Worm (Caenorhabditis elegans) whole organism, L3 larva: ENCODE results near the gene Y46H3C.5.

Source experiments
- R02D3.7 ChIP-seq: fragments of 150-350 bp; optimal IDR thresholded peaks from 2 replicates; lab custom pipeline; 2014; ENCODE audit warnings: missing biosample characterization, missing genetic modification characterization
- ZK546.5 ChIP-seq: sonication (generic microtip); optimal IDR thresholded peaks from 2 replicates; lab custom pipeline; 2017; ENCODE audit warnings: missing biosample characterization, missing genetic modification characterization
- ama-1 ChIP-seq: fragments of 150-350 bp; optimal IDR thresholded peaks from 2 replicates; lab custom pipeline; 2018
- ceh-28 ChIP-seq: fragments of 150-350 bp; optimal IDR thresholded peaks from 2 replicates; lab custom pipeline; 2014; ENCODE audit warnings: missing biosample characterization, missing genetic modification reagents, missing genetic modification characterization
- ceh-82 ChIP-seq: fragments of 150-350 bp; optimal IDR thresholded peaks from 2 replicates; lab custom pipeline; 2014; ENCODE audit warnings: missing biosample characterization, missing genetic modification characterization
- ceh-9 ChIP-seq: sonication (generic microtip); optimal IDR thresholded peaks from 2 replicates; lab custom pipeline; 2018; ENCODE audit warnings: missing biosample characterization, missing genetic modification characterization
- egl-27 ChIP-seq: sonication (generic microtip); optimal IDR thresholded peaks from 4 replicates; lab custom pipeline; 2017; ENCODE audit warnings: missing biosample characterization, missing genetic modification reagents, missing genetic modification characterization
- elt-2 ChIP-seq: sonication (generic microtip); optimal IDR thresholded peaks from 2 replicates; lab custom pipeline; 2016; ENCODE audit warnings: missing genetic modification reagents, mild to moderate bottlenecking, missing genetic modification characterization, missing compliant biosample characterization
- elt-3 ChIP-seq, 3 experiments: fragments of 150-350 bp in 1 of 3; sonication (generic microtip) in 2 of 3; optimal IDR thresholded peaks; 2 replicates in 2 of 3; 4 replicates in 1 of 3; lab custom pipeline; 2014 to 2017; ENCODE audit warnings: missing biosample characterization in 3 of 3, missing genetic modification characterization in 3 of 3
- eor-1 ChIP-seq, 2 experiments: fragments of 150-350 bp; optimal IDR thresholded peaks; 2 replicates each; lab custom pipeline; 2014 to 2018; ENCODE audit warnings: missing biosample characterization in 2 of 2, missing genetic modification characterization in 2 of 2
- fkh-2 ChIP-seq: fragments of 150-350 bp; optimal IDR thresholded peaks from 2 replicates; lab custom pipeline; 2014; ENCODE audit warnings: missing biosample characterization, missing genetic modification reagents, missing genetic modification characterization
- jun-1 ChIP-seq: fragments of 150-350 bp; optimal IDR thresholded peaks from 2 replicates; lab custom pipeline; 2014; ENCODE audit warnings: missing biosample characterization, missing genetic modification reagents, missing genetic modification characterization
- lin-39 ChIP-seq: fragments of 150-350 bp; optimal IDR thresholded peaks from 2 replicates; lab custom pipeline; 2018; ENCODE audit warnings: missing biosample characterization, missing genetic modification reagents, missing genetic modification characterization
- mdl-1 ChIP-seq: fragments of 150-350 bp; optimal IDR thresholded peaks from 2 replicates; lab custom pipeline; 2014; ENCODE audit warnings: missing biosample characterization, missing genetic modification characterization
- mml-1 ChIP-seq: fragments of 150-350 bp; sonication (generic microtip); optimal IDR thresholded peaks from 3 replicates; lab custom pipeline; 2014; ENCODE audit warnings: missing biosample characterization, missing genetic modification characterization
- nhr-11 ChIP-seq: fragments of 150-350 bp; optimal IDR thresholded peaks from 2 replicates; lab custom pipeline; 2014; ENCODE audit warnings: missing biosample characterization, missing genetic modification characterization
- nhr-23 ChIP-seq: fragments of 150-350 bp; optimal IDR thresholded peaks from 2 replicates; lab custom pipeline; 2014; ENCODE audit warnings: missing biosample characterization, missing genetic modification reagents, missing genetic modification characterization
- nhr-28 ChIP-seq: fragments of 150-350 bp; optimal IDR thresholded peaks from 2 replicates; lab custom pipeline; 2014; ENCODE audit warnings: missing biosample characterization, missing genetic modification characterization
- nhr-43 ChIP-seq: sonication (generic microtip); optimal IDR thresholded peaks from 2 replicates; lab custom pipeline; 2016; ENCODE audit warnings: mild to moderate bottlenecking, missing genetic modification characterization, missing compliant biosample characterization; ENCODE audit not compliant: poor library complexity, severe bottlenecking
- nhr-67 ChIP-seq: fragments of 150-350 bp; optimal IDR thresholded peaks from 2 replicates; lab custom pipeline; 2014; ENCODE audit warnings: missing biosample characterization, missing genetic modification characterization
- nhr-77 ChIP-seq: fragments of 150-350 bp; optimal IDR thresholded peaks from 2 replicates; lab custom pipeline; 2014; ENCODE audit warnings: missing biosample characterization, missing genetic modification characterization
- pha-4 ChIP-seq: fragments of 150-350 bp; optimal IDR thresholded peaks from 2 replicates; lab custom pipeline; 2014; ENCODE audit warnings: missing biosample characterization, missing genetic modification reagents, missing genetic modification characterization
- pqm-1 ChIP-seq: fragments of 150-350 bp; optimal IDR thresholded peaks from 2 replicates; lab custom pipeline; 2017; ENCODE audit warnings: missing biosample characterization, missing genetic modification characterization, inconsistent platforms
- sea-2 ChIP-seq: fragments of 150-350 bp; sonication (generic microtip); optimal IDR thresholded peaks from 4 replicates; lab custom pipeline; 2014; ENCODE audit warnings: missing biosample characterization, missing genetic modification reagents, missing genetic modification characterization
- skn-1 ChIP-seq: fragments of 150-350 bp; optimal IDR thresholded peaks from 2 replicates; lab custom pipeline; 2014; ENCODE audit warnings: missing biosample characterization, missing genetic modification characterization
- tbx-2 ChIP-seq: sonication (generic microtip); optimal IDR thresholded peaks from 2 replicates; lab custom pipeline; 2016; ENCODE audit warnings: mild to moderate bottlenecking, missing genetic modification characterization, missing compliant biosample characterization
- unc-39 ChIP-seq: sonication (generic microtip); optimal IDR thresholded peaks from 4 replicates; lab custom pipeline; 2017; ENCODE audit warnings: missing biosample characterization, missing genetic modification characterization
- zag-1 ChIP-seq: fragments of 150-350 bp; optimal IDR thresholded peaks from 2 replicates; lab custom pipeline; 2014; ENCODE audit warnings: missing biosample characterization, missing genetic modification characterization
- ztf-11 ChIP-seq: fragments of 150-350 bp; optimal IDR thresholded peaks from 2 replicates; lab custom pipeline; 2014; ENCODE audit warnings: missing biosample characterization, missing genetic modification characterization
- ztf-4 ChIP-seq: fragments of 150-350 bp; optimal IDR thresholded peaks from 2 replicates; lab custom pipeline; 2014; ENCODE audit warnings: missing biosample characterization, missing genetic modification characterization

The Y46H3C.5 gene

ce11 chrV:1680770-1681169 is 11.5 kb downstream of the Y46H3C.5 start, which contains the start of gene srw-91:
Gene srw-91 (minus strand): TSS chrV:1680870.
- no peak for TF ChIP-seq eor-1 (tag; optimal IDR thresholded peaks at IDR 0.05; lab: Kevin White, UChicago)
- TF ChIP-seq R02D3.7: no peak
- TF ChIP-seq nhr-28: no peak
- TF ChIP-seq zag-1: no peak
- TF ChIP-seq ceh-28 (tag; lab: Kevin White, UChicago): no peak
- no peak for TF ChIP-seq nhr-23 (tag; lab: Kevin White, UChicago)
- no peak for TF ChIP-seq ZK546.5 (tag; lab: Kevin White, UChicago)
- no peak for TF ChIP-seq nhr-67 (tag; lab: Kevin White, UChicago)
- TF ChIP-seq nhr-43 (tag; lab: Kevin White, UChicago): no peak
- TF ChIP-seq fkh-2 (tag; lab: Kevin White, UChicago): no peak
- TF ChIP-seq ztf-4 (tag; lab: Kevin White, UChicago): no peak
- no peak for TF ChIP-seq skn-1 (tag; lab: Kevin White, UChicago)
- TF ChIP-seq elt-2: no peak
- TF ChIP-seq nhr-77 (tag; lab: Kevin White, UChicago): no peak
- TF ChIP-seq pha-4 (tag; lab: Kevin White, UChicago): no peak
- no peak for TF ChIP-seq pqm-1
- TF ChIP-seq lin-39 (tag; lab: Kevin White, UChicago): no peak
- TF ChIP-seq, all 47 proteins: peak for 0

DNA sequence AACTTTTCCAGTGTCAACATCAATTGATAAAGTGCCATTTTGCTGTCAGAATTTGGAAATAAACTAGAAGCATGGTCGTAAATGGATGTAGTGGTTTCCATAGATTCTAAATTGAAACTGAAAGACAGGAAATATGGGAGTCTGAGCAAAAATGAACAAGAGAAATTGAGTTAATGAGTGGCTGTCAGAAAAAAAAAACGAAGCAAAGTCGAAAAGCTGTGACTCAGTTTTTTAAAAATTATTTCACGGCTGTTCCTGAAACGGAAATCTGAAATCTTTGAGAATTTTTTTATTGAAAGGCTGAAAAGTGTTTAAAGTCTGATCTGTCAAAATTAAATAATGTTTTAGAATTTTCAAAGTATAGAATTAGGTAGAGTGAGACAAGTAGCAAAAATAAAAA is 14.1 kb downstream of the Y46H3C.5 start, which contains the start of gene srw-98:
TSS of gene srw-98 (minus strand) at position 101 of the 400 bp plus-strand sequence.
- no peak for TF ChIP-seq pqm-1
- no peak for TF ChIP-seq ZK546.5 (tag; lab: Kevin White, UChicago)
- TF ChIP-seq nhr-77 (tag; lab: Kevin White, UChicago): no peak
- TF ChIP-seq zag-1: no peak
- no peak for TF ChIP-seq elt-2
- no peak for TF ChIP-seq unc-39 (tag; lab: Kevin White, UChicago)
- TF ChIP-seq mdl-1 (tag; lab: Kevin White, UChicago): no peak
- TF ChIP-seq ztf-11: no peak
- no peak for TF ChIP-seq sea-2 (GFP tag; lab: Kevin White, UChicago)
- no peak for TF ChIP-seq ama-1 (lab: Kevin White, UChicago)

- no peak for TF ChIP-seq zag-1
- no peak for TF ChIP-seq skn-1 (tag; lab: Kevin White, UChicago)
- no peak for TF ChIP-seq sea-2 (GFP tag; lab: Kevin White, UChicago)
- TF ChIP-seq ceh-9 (tag; lab: Kevin White, UChicago): no peak
- TF ChIP-seq egl-27: no peak
- TF ChIP-seq ceh-82 (tag; lab: Kevin White, UChicago): no peak
- no peak for TF ChIP-seq mdl-1 (tag; lab: Kevin White, UChicago)
These were observed 24.1 kb downstream of the Y46H3C.5 start, which contains the start of gene irld-42 for ce11 chrV:1668216-1668615. Gene irld-42 (plus strand): TSS chrV:1668516.

DNA sequence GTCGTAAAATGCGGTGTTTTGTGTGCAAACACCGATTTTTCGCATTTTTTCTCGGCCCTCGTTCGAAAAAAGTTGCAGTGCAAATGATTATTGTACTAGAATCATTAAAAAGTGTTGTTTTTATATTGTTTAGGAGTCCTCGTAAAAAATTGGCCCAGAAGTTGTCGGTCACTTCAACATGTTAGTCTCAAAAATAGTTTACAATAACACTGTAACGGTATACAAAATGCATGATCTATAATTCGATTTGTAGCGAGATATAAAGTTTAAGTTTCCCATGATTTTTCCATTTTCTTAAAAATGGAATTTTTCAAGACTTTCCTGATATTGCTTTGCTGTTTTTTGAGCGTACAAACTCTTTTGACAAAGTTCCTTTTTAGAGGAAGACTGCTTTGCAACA is 25.4 kb downstream of the Y46H3C.5 start, which contains the start of gene K04F1.8:
TSS of gene K04F1.8 (plus strand) at position 301 of the 400 bp plus-strand sequence.
- TF ChIP-seq mml-1 (tag; lab: Kevin White, UChicago) (no peak), tbx-2 (tag; lab: Kevin White, UChicago) (no peak), unc-39 (tag; lab: Kevin White, UChicago) (no peak), jun-1 (tag; lab: Kevin White, UChicago) (no peak), elt-3 (tag; optimal IDR thresholded peaks at IDR 0.05; lab: Kevin White, UChicago) (no peak), mdl-1 (tag; lab: Kevin White, UChicago) (no peak)

- TF ChIP-seq elt-2 (no peak), R02D3.7 (no peak), egl-27 (no peak)
These were observed 27.4 kb downstream of the Y46H3C.5 start, which contains the start of gene K04F1.9 for ce11 chrV:1664921-1665320. Gene K04F1.9 (plus strand): TSS chrV:1665221.

DNA sequence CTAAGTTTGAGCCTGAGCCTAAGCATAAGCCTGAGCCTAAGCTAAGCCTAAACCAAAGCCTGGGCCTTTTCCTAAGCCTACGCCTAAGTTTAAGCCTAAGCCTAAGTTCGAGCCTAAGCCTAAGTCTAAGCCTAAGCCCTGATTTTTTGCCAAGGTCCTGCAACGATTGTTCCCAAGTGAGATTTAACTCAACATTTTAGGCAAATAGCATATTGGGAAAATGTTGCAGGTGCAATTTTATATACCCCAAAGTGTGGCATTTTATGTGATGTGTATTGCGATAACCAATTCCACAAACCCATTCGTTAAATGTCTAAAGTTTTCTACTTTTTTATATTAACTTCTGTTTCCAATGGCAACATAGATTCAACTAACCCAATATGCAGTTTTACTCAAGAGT is 30.0 kb downstream of the Y46H3C.5 start, which contains the start of gene irld-40:
TSS of gene irld-40 (plus strand) at position 301 of the 400 bp plus-strand sequence.
- no peak for TF ChIP-seq eor-1 (tag; optimal IDR thresholded peaks at IDR 0.05; lab: Kevin White, UChicago)
- peak; percentile 1 for TF ChIP-seq nhr-11 (tag; lab: Kevin White, UChicago)
- TF ChIP-seq, all 47 proteins: peak for 1
